Fruit fly (Drosophila melanogaster) whole organism, embryonic: ENCODE data around the gene sxe2.

ENCODE experiments used
- Aef1 ChIP-seq: fragments of 200-800 bp; sonication (Bioruptor generic); IDR thresholded peaks from 3 replicates; pipeline ENCODE4 v1.3.6; 2022; ENCODE audit warnings: missing biosample characterization, missing genetic modification characterization
- BEAF-32 ChIP-seq: fragments of 200-800 bp; sonication (Bioruptor generic); optimal IDR thresholded peaks from 3 replicates; lab custom pipeline; 2017; ENCODE audit warnings: missing biosample characterization, missing genetic modification characterization, mild to moderate bottlenecking, moderate library complexity, missing genetic modification reagents
- CG1024 ChIP-seq: fragments of 200-800 bp; sonication (Bioruptor generic); IDR thresholded peaks from 2 replicates; pipeline ENCODE4 v1.3.6; 2022; ENCODE audit warnings: missing biosample characterization, missing genetic modification characterization
- CG10321 ChIP-seq: fragments of 200-800 bp; sonication (Bioruptor generic); IDR thresholded peaks from 2 replicates; pipeline ENCODE4 v1.3.6; 2022; ENCODE audit warnings: missing biosample characterization, missing genetic modification characterization
- CG10543 ChIP-seq: fragments of 200-800 bp; sonication (Bioruptor generic); optimal IDR thresholded peaks from 3 replicates; lab custom pipeline; 2017; ENCODE audit warnings: missing biosample characterization, mild to moderate bottlenecking, missing genetic modification characterization, moderate library complexity
- CG10565 ChIP-seq: fragments of 200-800 bp; sonication (Bioruptor generic); optimal IDR thresholded peaks from 3 replicates; lab custom pipeline; 2016; ENCODE audit warnings: missing biosample characterization, mild to moderate bottlenecking, missing genetic modification characterization
- CG13424 ChIP-seq: fragments of 200-800 bp; sonication (Bioruptor generic); optimal IDR thresholded peaks from 2 replicates; lab custom pipeline; 2019; ENCODE audit warnings: missing biosample characterization, mild to moderate bottlenecking, missing genetic modification characterization, moderate library complexity
- CG14710 ChIP-seq: fragments of 200-800 bp; sonication (Bioruptor generic); optimal IDR thresholded peaks from 3 replicates; lab custom pipeline; 2019; ENCODE audit warnings: missing biosample characterization, mild to moderate bottlenecking, missing genetic modification characterization, moderate library complexity
- CG1603 ChIP-seq: fragments of 200-800 bp; sonication (Bioruptor generic); optimal IDR thresholded peaks from 2 replicates; lab custom pipeline; 2019; ENCODE audit warnings: missing biosample characterization, mild to moderate bottlenecking, missing genetic modification characterization, moderate library complexity
- CG17328 ChIP-seq: fragments of 200-800 bp; sonication (Bioruptor generic); IDR thresholded peaks from 2 replicates; pipeline ENCODE4 v1.3.6; 2022; ENCODE audit warnings: missing biosample characterization, missing genetic modification characterization
- CG17829 ChIP-seq: fragments of 200-800 bp; optimal IDR thresholded peaks from 2 replicates; lab custom pipeline; 2019; ENCODE audit warnings: missing biosample characterization, mild to moderate bottlenecking, missing genetic modification characterization, moderate library complexity
- CG2120 ChIP-seq: fragments of 200-800 bp; sonication (Bioruptor generic); optimal IDR thresholded peaks from 3 replicates; lab custom pipeline; 2016; ENCODE audit warnings: missing biosample characterization, missing genetic modification characterization
- CG42726 ChIP-seq: fragments of 200-800 bp; sonication (Bioruptor generic); IDR thresholded peaks from 2 replicates; pipeline ENCODE4 v1.3.6; 2022; ENCODE audit warnings: missing biosample characterization, missing genetic modification characterization; ENCODE audit not compliant: partially characterized antibody
- CG6254 ChIP-seq: fragments of 200-800 bp; sonication (Bioruptor generic); optimal IDR thresholded peaks from 3 replicates; lab custom pipeline; 2017; ENCODE audit warnings: mild to moderate bottlenecking, missing biosample characterization, missing genetic modification reagents, missing genetic modification characterization
- CG7271 ChIP-seq: fragments of 200-800 bp; sonication (Bioruptor generic); optimal IDR thresholded peaks from 2 replicates; lab custom pipeline; 2018; ENCODE audit warnings: missing biosample characterization, mild to moderate bottlenecking, missing genetic modification characterization, moderate library complexity
- CG7786 ChIP-seq: fragments of 200-800 bp; sonication (Bioruptor generic); optimal IDR thresholded peaks from 2 replicates; lab custom pipeline; 2016; ENCODE audit warnings: missing biosample characterization, missing genetic modification characterization
- CG9215 ChIP-seq: fragments of 200-800 bp; sonication (Bioruptor generic); IDR thresholded peaks from 2 replicates; pipeline ENCODE4 v1.3.6; 2022; ENCODE audit warnings: missing biosample characterization, missing genetic modification characterization
- CHES-1-like ChIP-seq: fragments of 200-800 bp; sonication (Bioruptor generic); optimal IDR thresholded peaks from 2 replicates; lab custom pipeline; 2016; ENCODE audit warnings: missing biosample characterization, missing genetic modification characterization
- CkIIα-i1 ChIP-seq: fragments of 200-800 bp; sonication (Bioruptor generic); IDR thresholded peaks from 2 replicates; pipeline ENCODE4 v1.3.6; 2022; ENCODE audit warnings: missing biosample characterization, missing genetic modification characterization
- Dbx ChIP-seq: fragments of 200-800 bp; sonication (Bioruptor generic); IDR thresholded peaks from 3 replicates; pipeline ENCODE4 v1.3.6; 2022; ENCODE audit warnings: missing biosample characterization, missing genetic modification characterization
- Deaf1 ChIP-seq: fragments of 200-800 bp; optimal IDR thresholded peaks from 3 replicates; lab custom pipeline; 2019; ENCODE audit warnings: missing biosample characterization, mild to moderate bottlenecking, missing genetic modification characterization, moderate library complexity
- E2f1 ChIP-seq: fragments of 200-800 bp; sonication (Bioruptor generic); IDR thresholded peaks from 2 replicates; pipeline ENCODE4 v1.3.6; 2022; ENCODE audit warnings: missing biosample characterization, missing genetic modification characterization
- H2.0 ChIP-seq: fragments of 200-800 bp; sonication (Bioruptor generic); IDR thresholded peaks from 2 replicates; pipeline ENCODE4 v1.3.6; 2022; ENCODE audit warnings: missing biosample characterization, missing genetic modification characterization
- HHEX ChIP-seq: fragments of 200-800 bp; sonication (Bioruptor generic); optimal IDR thresholded peaks from 3 replicates; lab custom pipeline; 2017; ENCODE audit warnings: missing biosample characterization, mild to moderate bottlenecking, missing genetic modification characterization, missing genetic modification reagents
- Hmr ChIP-seq: fragments of 200-800 bp; sonication (Bioruptor generic); optimal IDR thresholded peaks from 3 replicates; lab custom pipeline; 2017; ENCODE audit warnings: mild to moderate bottlenecking, missing biosample characterization, missing genetic modification reagents, missing genetic modification characterization
- Kr ChIP-seq: fragments of 200-800 bp; sonication (Bioruptor generic); optimal IDR thresholded peaks from 2 replicates; lab custom pipeline; 2017; ENCODE audit warnings: missing biosample characterization, mild to moderate bottlenecking, missing genetic modification characterization
- Nf-YB ChIP-seq: fragments of 200-800 bp; sonication (Bioruptor generic); optimal IDR thresholded peaks from 3 replicates; lab custom pipeline; 2019; ENCODE audit warnings: missing biosample characterization, mild to moderate bottlenecking, missing genetic modification characterization, moderate library complexity
- Oaz ChIP-seq: fragments of 200-800 bp; sonication (Bioruptor generic); IDR thresholded peaks from 2 replicates; pipeline ENCODE4 v1.3.6; 2022; ENCODE audit warnings: missing biosample characterization, missing genetic modification characterization
- ab ChIP-seq: fragments of 200-800 bp; sonication (Bioruptor generic); optimal IDR thresholded peaks from 2 replicates; lab custom pipeline; 2016; ENCODE audit warnings: missing biosample characterization, missing genetic modification characterization
- ap ChIP-seq: fragments of 200-800 bp; sonication (Bioruptor generic); IDR thresholded peaks from 2 replicates; pipeline ENCODE4 v1.3.6; 2022; ENCODE audit warnings: missing biosample characterization, missing genetic modification characterization
- ara ChIP-seq: fragments of 200-800 bp; sonication (Bioruptor generic); IDR thresholded peaks from 2 replicates; pipeline ENCODE4 v1.3.6; 2022; ENCODE audit warnings: missing biosample characterization, missing genetic modification characterization
- ash1 ChIP-seq: fragments of 200-800 bp; sonication (Bioruptor generic); optimal IDR thresholded peaks from 2 replicates; lab custom pipeline; 2018; ENCODE audit warnings: missing biosample characterization, mild to moderate bottlenecking, missing genetic modification characterization
- ato ChIP-seq: fragments of 200-800 bp; sonication (Bioruptor generic); IDR thresholded peaks from 2 replicates; pipeline ENCODE4 v1.3.6; 2022; ENCODE audit warnings: missing biosample characterization, missing genetic modification characterization; ENCODE audit not compliant: partially characterized antibody
- bcd ChIP-seq: fragments of 200-800 bp; sonication (Bioruptor generic); optimal IDR thresholded peaks from 2 replicates; lab custom pipeline; 2017; ENCODE audit warnings: missing biosample characterization, mild to moderate bottlenecking, missing genetic modification characterization
- cas ChIP-seq: fragments of 200-800 bp; sonication (Bioruptor generic); IDR thresholded peaks from 2 replicates; pipeline ENCODE4 v1.3.6; 2022; ENCODE audit warnings: missing biosample characterization, missing genetic modification characterization
- cato ChIP-seq: fragments of 200-800 bp; sonication (Bioruptor generic); optimal IDR thresholded peaks from 2 replicates; lab custom pipeline; 2016; ENCODE audit warnings: missing biosample characterization, missing genetic modification characterization, borderline replicate concordance
- ems ChIP-seq: fragments of 200-800 bp; sonication (Bioruptor generic); optimal IDR thresholded peaks from 3 replicates; lab custom pipeline; 2016; ENCODE audit warnings: missing biosample characterization, missing genetic modification characterization
- ewg ChIP-seq: fragments of 200-800 bp; sonication (Bioruptor generic); optimal IDR thresholded peaks from 3 replicates; lab custom pipeline; 2017; ENCODE audit warnings: mild to moderate bottlenecking, missing biosample characterization, missing genetic modification reagents, missing genetic modification characterization
- gem ChIP-seq: fragments of 200-800 bp; sonication (Bioruptor generic); optimal IDR thresholded peaks from 2 replicates; lab custom pipeline; 2019; ENCODE audit warnings: missing biosample characterization, mild to moderate bottlenecking, missing genetic modification characterization, moderate library complexity
- her ChIP-seq: fragments of 200-800 bp; sonication (Bioruptor generic); optimal IDR thresholded peaks from 2 replicates; lab custom pipeline; 2016; ENCODE audit warnings: missing biosample characterization, missing genetic modification characterization
- hth ChIP-seq: fragments of >200 bp; optimal IDR thresholded peaks from 2 replicates; lab custom pipeline; 2017; ENCODE audit warnings: inconsistent platforms
- insv ChIP-seq, 2 experiments: fragments of 200-800 bp; sonication (Bioruptor generic); optimal IDR thresholded peaks; 3 replicates each; lab custom pipeline; 2016 to 2018; ENCODE audit warnings: missing biosample characterization in 2 of 2, missing genetic modification characterization in 2 of 2
- klu ChIP-seq: fragments of 200-800 bp; sonication (Bioruptor generic); IDR thresholded peaks from 2 replicates; pipeline ENCODE4 v1.3.6; 2022; ENCODE audit warnings: missing biosample characterization, missing genetic modification characterization
- nerfin-1 ChIP-seq: fragments of 200-800 bp; sonication (Bioruptor generic); optimal IDR thresholded peaks from 3 replicates; lab custom pipeline; 2019; ENCODE audit warnings: missing biosample characterization, mild to moderate bottlenecking, missing genetic modification characterization, moderate library complexity
- odd ChIP-seq: fragments of 200-800 bp; sonication (Bioruptor generic); optimal IDR thresholded peaks from 2 replicates; lab custom pipeline; 2017; ENCODE audit warnings: missing biosample characterization, mild to moderate bottlenecking, missing genetic modification characterization
- sisA ChIP-seq: fragments of 200-800 bp; sonication (Bioruptor generic); IDR thresholded peaks from 2 replicates; pipeline ENCODE4 v1.3.6; 2022; ENCODE audit warnings: missing biosample characterization, missing genetic modification characterization
- slbo ChIP-seq: fragments of 200-800 bp; sonication (Bioruptor generic); IDR thresholded peaks from 2 replicates; pipeline ENCODE4 v1.3.6; 2022; ENCODE audit warnings: missing biosample characterization, missing genetic modification characterization
- so ChIP-seq: fragments of 200-800 bp; sonication (Bioruptor generic); IDR thresholded peaks from 3 replicates; pipeline ENCODE4 v1.3.6; 2022; ENCODE audit warnings: missing biosample characterization, missing genetic modification characterization
- unpg ChIP-seq: fragments of 200-800 bp; sonication (Bioruptor generic); optimal IDR thresholded peaks from 3 replicates; lab custom pipeline; 2018; ENCODE audit warnings: missing biosample characterization, mild to moderate bottlenecking, missing genetic modification characterization, moderate library complexity
- yki ChIP-seq: fragments of >200 bp; optimal IDR thresholded peaks from 3 replicates; lab custom pipeline; 2018

Gene sxe2

dm6 chr3R:16097661-16098329, 14.1 kb downstream of the sxe2 start (continued):
- TF ChIP-seq E2f1 (GFP tag; lab: Robert Waterston, UW) (peak; percentile 78), BEAF-32 (GFP tag; lab: Kevin White, UChicago) (no peak), Aef1 (GFP tag; lab: Robert Waterston, UW) (peak; percentile 72), CG10543 (GFP tag; lab: Kevin White, UChicago) (no peak), CG9215 (GFP tag; lab: Robert Waterston, UW) (peak; percentile 70), insv (GFP tag; optimal IDR thresholded peaks at IDR 0.05; lab: Kevin White, UChicago) (no peak), CG7271 (tag; lab: Kevin White, UChicago) (peak; percentile 71), cas (GFP tag; lab: Robert Waterston, UW) (no peak), CG14710 (tag; lab: Kevin White, UChicago) (peak; percentile 85), Nf-YB (GFP tag; lab: Kevin White, UChicago) (peak; percentile 47), ap (GFP tag; lab: Robert Waterston, UW) (peak; percentile 47; the same call in 1 of the 2 replicates), Deaf1 (tag; lab: Kevin White, UChicago) (peak; percentile 1), cato (GFP tag; lab: Kevin White, UChicago) (peak; percentile 60), bcd (GFP tag; lab: Kevin White, UChicago) (peak; percentile 51), yki (lab: Kevin White, UChicago) (no peak), ash1 (GFP tag; lab: Kevin White, UChicago) (no peak), Dbx (GFP tag; lab: Robert Waterston, UW) (0 out of 3 replicates have a peak, but pooled peaks have one; percentile 40), odd (GFP tag; lab: Kevin White, UChicago) (peak; percentile 8), CG10565 (GFP tag; lab: Kevin White, UChicago) (peak; percentile 42), CkIIα-i1 (GFP tag; lab: Robert Waterston, UW) (no peak), CG1024 (peak; percentile 40; the same call in 1 of the 2 replicates), ato (no peak), CG13424 (tag; lab: Kevin White, UChicago) (peak; percentile 74), CG17328 (GFP tag; lab: Robert Waterston, UW) (peak; percentile 70), CG2120 (GFP tag; lab: Kevin White, UChicago) (peak; percentile 47), sisA (peak; percentile 82), Kr (GFP tag; lab: Kevin White, UChicago) (no peak), klu (no peak), Oaz (GFP tag; lab: Robert Waterston, UW) (0 out of 2 replicates have a peak, but pooled peaks have one; percentile 21), CG10321 (peak; percentile 41; the same call in 1 of the 2 replicates), slbo (GFP tag; lab: Robert Waterston, UW) (peak; percentile 64), unpg (GFP tag; lab: Kevin White, UChicago) (peak; percentile 85), her (GFP tag; lab: Kevin White, UChicago) (peak; percentile 31), gem (tag; lab: Kevin White, UChicago) (peak; percentile 86), ewg (GFP tag; lab: Kevin White, UChicago) (peak; percentile 56), ems (GFP tag; lab: Kevin White, UChicago) (peak; percentile 58), CG17829 (tag; lab: Kevin White, UChicago) (peak; percentile 89), CG42726 (no peak; the same call in 1 of the 2 replicates), CG6254 (GFP tag; lab: Kevin White, UChicago) (peak; percentile 72), ara (GFP tag; lab: Robert Waterston, UW) (peak; percentile 91), H2.0 (GFP tag; lab: Robert Waterston, UW) (peak; percentile 81), CHES-1-like (GFP tag; lab: Kevin White, UChicago) (peak; percentile 69), HHEX (GFP tag; lab: Kevin White, UChicago) (peak; percentile 64), nerfin-1 (tag; lab: Kevin White, UChicago) (peak; percentile 81), CG1603 (tag; lab: Kevin White, UChicago) (peak; percentile 93), so (GFP tag; lab: Robert Waterston, UW) (no peak; the same call in 2 of the 3 replicates), hth (lab: Kevin White, UChicago) (no peak), Hmr (GFP tag; lab: Kevin White, UChicago) (no peak), CG7786 (peak; percentile 64), ab (GFP tag; lab: Kevin White, UChicago) (no peak)
